Worm (Caenorhabditis elegans): ENCODE results near the gene srx-59.

The srx-59 gene

ce11 chrV:6971567-6971966, at the start of gene srx-59:
Gene srx-59 (plus strand): TSS chrV:6971867.
- TF ChIP-seq T22C8.4 (GFP tag; IDR thresholded peaks at IDR 0.05), result no peak
- TF ChIP-seq ztf-23 (GFP tag; IDR thresholded peaks at IDR 0.05), result no peak
- no peak for TF ChIP-seq med-1 (GFP tag; optimal IDR thresholded peaks at IDR 0.05; ENCODE audit: insufficient read depth)
- no peak for TF ChIP-seq ref-1 (GFP tag; conservative IDR thresholded peaks at IDR 0.05)
- TF ChIP-seq flt-1 (GFP tag; IDR thresholded peaks at IDR 0.05), result no peak
- TF ChIP-seq klf-2 (GFP tag; conservative IDR thresholded peaks at IDR 0.05), result no peak
- TF ChIP-seq tab-1 (GFP tag; IDR thresholded peaks at IDR 0.05), result no peak
- TF ChIP-seq cog-1 (tag; optimal IDR thresholded peaks at IDR 0.05), result no peak
- TF ChIP-seq ztf-29 (GFP tag; IDR thresholded peaks at IDR 0.05), result no peak

DNA sequence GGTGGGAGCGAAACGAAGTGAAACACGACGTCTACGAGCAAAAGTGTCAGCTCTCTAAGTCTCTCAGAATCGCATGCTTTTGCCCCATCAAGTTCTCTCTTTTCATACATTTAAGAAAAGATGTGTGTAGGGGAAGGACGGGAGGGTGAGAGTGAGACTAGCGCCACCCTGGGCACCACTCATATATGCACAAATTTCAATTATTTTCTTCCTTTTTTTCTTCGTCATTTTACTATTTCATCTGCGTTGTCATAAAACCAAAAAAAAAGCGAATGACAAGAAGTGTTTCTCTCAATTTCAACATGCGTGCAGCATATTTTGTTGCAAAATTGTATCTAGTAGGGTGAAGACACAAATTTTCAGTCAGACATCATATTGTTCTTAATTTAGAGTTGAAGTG, 45.0 kb upstream of the srx-59 start:
- no peak for TF ChIP-seq tab-1 (GFP tag; IDR thresholded peaks at IDR 0.05)
- no peak for TF ChIP-seq T22C8.4 (GFP tag; IDR thresholded peaks at IDR 0.05)
- TF ChIP-seq ref-1 (GFP tag; conservative IDR thresholded peaks at IDR 0.05), result no peak
- no peak for TF ChIP-seq med-1 (GFP tag; optimal IDR thresholded peaks at IDR 0.05; ENCODE audit: insufficient read depth)
- no peak for TF ChIP-seq flt-1 (GFP tag; IDR thresholded peaks at IDR 0.05)
- TF ChIP-seq ztf-23 (GFP tag; IDR thresholded peaks at IDR 0.05), result no peak
- no peak for TF ChIP-seq ztf-29 (GFP tag; IDR thresholded peaks at IDR 0.05)
- TF ChIP-seq cog-1 (tag; optimal IDR thresholded peaks at IDR 0.05), result no peak
- TF ChIP-seq klf-2 (GFP tag; conservative IDR thresholded peaks at IDR 0.05), result no peak

DNA sequence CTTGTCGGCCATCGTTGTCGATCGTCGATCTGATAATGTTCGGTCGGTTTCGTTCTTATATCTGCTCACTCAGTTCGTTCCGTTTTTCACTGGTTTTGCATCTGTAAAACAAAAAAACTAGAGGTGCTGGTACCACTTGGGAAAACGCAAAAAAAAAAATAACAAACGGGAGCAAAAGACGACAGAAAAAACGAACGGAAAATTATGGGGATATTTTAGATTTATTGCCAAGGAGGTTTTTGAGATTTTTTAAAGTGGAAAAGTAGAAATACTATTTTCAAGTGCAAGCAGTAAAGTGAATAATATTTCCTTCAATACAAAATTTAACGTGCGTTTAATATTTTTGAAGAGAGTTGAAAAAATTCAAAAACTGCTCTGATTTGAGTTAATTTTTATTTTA, 42.7 kb upstream of the srx-59 start, which contains the start of gene unc-68:
Gene unc-68 (minus strand): TSS at position 101 of the 400 bp plus-strand sequence.
- TF ChIP-seq ref-1 (GFP tag; conservative IDR thresholded peaks at IDR 0.05), result no peak
- no peak for TF ChIP-seq tab-1 (GFP tag; IDR thresholded peaks at IDR 0.05)
- TF ChIP-seq med-1 (GFP tag; optimal IDR thresholded peaks at IDR 0.05; ENCODE audit: insufficient read depth), result no peak
- no peak for TF ChIP-seq flt-1 (GFP tag; IDR thresholded peaks at IDR 0.05)
- no peak for TF ChIP-seq ztf-29 (GFP tag; IDR thresholded peaks at IDR 0.05)
- no peak for TF ChIP-seq ztf-23 (GFP tag; IDR thresholded peaks at IDR 0.05)
- no peak for TF ChIP-seq T22C8.4 (GFP tag; IDR thresholded peaks at IDR 0.05)
- TF ChIP-seq cog-1 (tag; optimal IDR thresholded peaks at IDR 0.05), result no peak
- TF ChIP-seq klf-2 (GFP tag; conservative IDR thresholded peaks at IDR 0.05), result no peak

ce11 chrV:6930284-6930683, 41.4 kb upstream of the srx-59 start:
- TF ChIP-seq tab-1 (GFP tag; IDR thresholded peaks at IDR 0.05) (no peak), ztf-29 (GFP tag; IDR thresholded peaks at IDR 0.05) (no peak), ztf-23 (GFP tag; IDR thresholded peaks at IDR 0.05) (no peak), flt-1 (GFP tag; IDR thresholded peaks at IDR 0.05) (no peak), ref-1 (GFP tag; conservative IDR thresholded peaks at IDR 0.05) (no peak), med-1 (GFP tag; optimal IDR thresholded peaks at IDR 0.05; ENCODE audit: insufficient read depth) (no peak), cog-1 (tag; optimal IDR thresholded peaks at IDR 0.05) (no peak), T22C8.4 (GFP tag; IDR thresholded peaks at IDR 0.05) (no peak)

ce11 chrV:6934212-6934611, 37.5 kb upstream of the srx-59 start, which contains the start of gene lipl-6:
Gene lipl-6 (minus strand): TSS chrV:6934312.
- TF ChIP-seq ztf-29 (GFP tag; IDR thresholded peaks at IDR 0.05) (no peak), klf-2 (GFP tag; conservative IDR thresholded peaks at IDR 0.05) (no peak), tab-1 (GFP tag; IDR thresholded peaks at IDR 0.05) (no peak), T22C8.4 (GFP tag; IDR thresholded peaks at IDR 0.05) (no peak), ref-1 (GFP tag; conservative IDR thresholded peaks at IDR 0.05) (no peak), ztf-23 (GFP tag; IDR thresholded peaks at IDR 0.05) (no peak), flt-1 (GFP tag; IDR thresholded peaks at IDR 0.05) (no peak), cog-1 (tag; optimal IDR thresholded peaks at IDR 0.05) (no peak), med-1 (GFP tag; optimal IDR thresholded peaks at IDR 0.05; ENCODE audit: insufficient read depth) (no peak)

ce11 chrV:6935878-6936277, 35.8 kb upstream of the srx-59 start, which contains the start of gene Y57E12B.10:
Gene Y57E12B.10 (minus strand): TSS chrV:6935978.
- no peak for TF ChIP-seq ref-1 (GFP tag; conservative IDR thresholded peaks at IDR 0.05)
- TF ChIP-seq ztf-29 (GFP tag; IDR thresholded peaks at IDR 0.05), result no peak
- no peak for TF ChIP-seq flt-1 (GFP tag; IDR thresholded peaks at IDR 0.05)
- TF ChIP-seq cog-1 (tag; optimal IDR thresholded peaks at IDR 0.05), result no peak
- TF ChIP-seq med-1 (GFP tag; optimal IDR thresholded peaks at IDR 0.05; ENCODE audit: insufficient read depth), result no peak

DNA sequence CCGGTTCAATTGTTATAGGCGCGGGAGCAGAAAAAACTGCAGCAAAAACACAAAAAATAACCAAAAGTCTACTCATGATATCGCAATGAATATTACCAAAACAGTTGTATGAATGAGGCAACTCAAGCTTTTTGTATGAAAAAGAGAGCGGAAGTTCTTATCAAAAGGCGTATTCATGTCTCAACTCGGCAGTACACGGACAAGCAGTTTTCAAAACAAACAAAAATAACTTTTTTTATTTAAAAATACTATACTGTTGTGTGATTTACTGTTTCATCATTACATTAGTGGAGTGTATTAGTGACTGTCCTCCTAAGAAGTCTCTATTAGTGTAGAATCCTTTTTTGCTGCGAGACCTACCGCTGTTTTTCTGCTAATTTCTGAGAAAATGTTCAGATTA, 24.2 kb upstream of the srx-59 start, which contains the start of gene Y57E12B.4:
Gene Y57E12B.4 (minus strand): TSS at position 101 of the 400 bp plus-strand sequence.
- TF ChIP-seq ztf-23 (GFP tag; IDR thresholded peaks at IDR 0.05) (no peak), ztf-29 (GFP tag; IDR thresholded peaks at IDR 0.05) (no peak), klf-2 (GFP tag; conservative IDR thresholded peaks at IDR 0.05) (no peak), flt-1 (GFP tag; IDR thresholded peaks at IDR 0.05) (no peak), cog-1 (tag; optimal IDR thresholded peaks at IDR 0.05) (no peak), med-1 (GFP tag; optimal IDR thresholded peaks at IDR 0.05; ENCODE audit: insufficient read depth) (no peak), T22C8.4 (GFP tag; IDR thresholded peaks at IDR 0.05) (no peak), ref-1 (GFP tag; conservative IDR thresholded peaks at IDR 0.05) (no peak), tab-1 (GFP tag; IDR thresholded peaks at IDR 0.05) (no peak)

DNA sequence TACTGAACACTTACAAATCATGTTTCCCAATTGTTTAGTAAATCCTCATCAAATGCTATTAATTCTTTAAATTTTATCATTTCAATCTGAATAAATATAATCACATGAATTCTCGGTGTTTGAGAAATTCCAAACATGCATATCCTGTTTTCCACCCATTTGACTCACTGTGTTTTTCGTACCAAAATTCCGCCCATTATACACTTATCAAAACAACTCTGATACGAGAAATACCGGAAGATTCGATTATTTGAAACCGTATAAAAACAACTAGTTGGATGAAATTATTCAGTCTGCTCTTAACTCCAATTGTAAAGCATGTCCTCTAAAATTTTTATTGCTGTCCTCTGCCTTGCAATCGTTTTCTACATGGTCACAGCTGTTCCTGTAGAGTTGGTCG, 23.4 kb upstream of the srx-59 start, which contains the start of gene Y57E12B.1:
Gene Y57E12B.1 (plus strand): TSS at position 301 of the 400 bp plus-strand sequence.
- no peak for TF ChIP-seq T22C8.4 (GFP tag; IDR thresholded peaks at IDR 0.05)
- TF ChIP-seq cog-1 (tag; optimal IDR thresholded peaks at IDR 0.05), result no peak
- no peak for TF ChIP-seq flt-1 (GFP tag; IDR thresholded peaks at IDR 0.05)
- no peak for TF ChIP-seq med-1 (GFP tag; optimal IDR thresholded peaks at IDR 0.05; ENCODE audit: insufficient read depth)
- no peak for TF ChIP-seq ztf-29 (GFP tag; IDR thresholded peaks at IDR 0.05)
- TF ChIP-seq ref-1 (GFP tag; conservative IDR thresholded peaks at IDR 0.05), result no peak
- TF ChIP-seq tab-1 (GFP tag; IDR thresholded peaks at IDR 0.05), result no peak
- TF ChIP-seq klf-2 (GFP tag; conservative IDR thresholded peaks at IDR 0.05), result no peak
- no peak for TF ChIP-seq ztf-23 (GFP tag; IDR thresholded peaks at IDR 0.05)

ce11 chrV:6949770-6950169, 21.9 kb upstream of the srx-59 start, which contains the start of gene Y57E12B.11:
Gene Y57E12B.11 (minus strand): TSS chrV:6949870.
- TF ChIP-seq med-1 (GFP tag; optimal IDR thresholded peaks at IDR 0.05; ENCODE audit: insufficient read depth), result no peak
- no peak for TF ChIP-seq ztf-29 (GFP tag; IDR thresholded peaks at IDR 0.05)
- TF ChIP-seq tab-1 (GFP tag; IDR thresholded peaks at IDR 0.05), result no peak
- no peak for TF ChIP-seq cog-1 (tag; optimal IDR thresholded peaks at IDR 0.05)
- TF ChIP-seq ztf-23 (GFP tag; IDR thresholded peaks at IDR 0.05), result no peak
- no peak for TF ChIP-seq T22C8.4 (GFP tag; IDR thresholded peaks at IDR 0.05)
- no peak for TF ChIP-seq klf-2 (GFP tag; conservative IDR thresholded peaks at IDR 0.05)
- no peak for TF ChIP-seq flt-1 (GFP tag; IDR thresholded peaks at IDR 0.05)
- no peak for TF ChIP-seq ref-1 (GFP tag; conservative IDR thresholded peaks at IDR 0.05)

Data from whole organism, midembryonic.